Fruit fly (Drosophila melanogaster) whole organism, wandering third instar larva: Measurements from ENCODE around the gene CG8353.

Experiments used
- CrebA ChIP-seq: fragments of 200-800 bp; sonication (Bioruptor generic); optimal IDR thresholded peaks from 2 replicates; lab custom pipeline; 2016; ENCODE audit warnings: missing biosample characterization, mild to moderate bottlenecking, missing genetic modification characterization, borderline replicate concordance
- HLH106 ChIP-seq: fragments of 200-800 bp; optimal IDR thresholded peaks from 3 replicates; lab custom pipeline; 2019; ENCODE audit warnings: missing biosample characterization, mild to moderate bottlenecking, missing genetic modification characterization, moderate library complexity
- Hr78 ChIP-seq: fragments of >200 bp; optimal IDR thresholded peaks from 2 replicates; lab custom pipeline; 2017; ENCODE audit warnings: missing biosample characterization, missing genetic modification characterization
- Myc ChIP-seq: fragments of >200 bp; optimal IDR thresholded peaks from 2 replicates; lab custom pipeline; 2017
- OdsH ChIP-seq: fragments of 200-800 bp; sonication (Bioruptor generic); optimal IDR thresholded peaks from 2 replicates; lab custom pipeline; 2016; ENCODE audit warnings: missing biosample characterization, mild to moderate bottlenecking, missing genetic modification characterization
- dl ChIP-seq, 2 experiments: fragments of 175-275, 200-275 bp in 1 of 2; fragments of 200-275 bp in 1 of 2; sonication (Bioruptor generic); optimal IDR thresholded peaks; lab custom pipeline; 2018; ENCODE audit warnings: mild to moderate bottlenecking in 2 of 2, missing biosample characterization in 2 of 2, missing genetic modification characterization in 2 of 2, moderate library complexity in 2 of 2; ENCODE audit not compliant: partially characterized antibody in 2 of 2, insufficient read depth in 1 of 2
- dsf ChIP-seq: sonication (Bioruptor generic); optimal IDR thresholded peaks from 2 replicates; lab custom pipeline; 2016; ENCODE audit warnings: missing biosample characterization, missing genetic modification characterization, borderline replicate concordance
- pan ChIP-seq: fragments of >200 bp; optimal IDR thresholded peaks from 2 replicates; lab custom pipeline; 2017
- sage ChIP-seq: fragments of 200-800 bp; sonication (Bioruptor generic); optimal IDR thresholded peaks from 2 replicates; lab custom pipeline; 2016; ENCODE audit warnings: missing biosample characterization, mild to moderate bottlenecking, missing genetic modification characterization

dm6 chr2L:8204996-8205567 lies 8.8 kb upstream of the CG8353 start, which contains the start of gene SLC5A11:
- peak; percentile 89 for TF ChIP-seq pan
- no peak for TF ChIP-seq Myc (lab: Kevin White, UChicago)
- TF ChIP-seq CrebA, result no peak
- peak; percentile 98 for TF ChIP-seq OdsH (GFP tag; lab: Kevin White, UChicago)
- peak; percentile 8 to 60 for TF ChIP-seq dl (GFP tag; optimal IDR thresholded peaks at IDR 0.05; lab: Kevin White, UChicago; ENCODE audit: insufficient read depth in 1 of 2, partially characterized antibody in 2 of 2)
- no peak for TF ChIP-seq Hr78 (GFP tag; lab: Kevin White, UChicago)
- peak; percentile 63 for TF ChIP-seq dsf
- TF ChIP-seq HLH106 (tag; lab: Kevin White, UChicago), result peak; percentile 96
- peak; percentile 99 for TF ChIP-seq sage (GFP tag; lab: Kevin White, UChicago)
